Worm (Caenorhabditis elegans) whole organism, L3 larva: ENCODE measurements around the gene grl-20.

Source experiments
- R02D3.7 ChIP-seq: fragments of 150-350 bp; optimal IDR thresholded peaks from 2 replicates; lab custom pipeline; 2014; ENCODE audit warnings: missing biosample characterization, missing genetic modification characterization
- ZK546.5 ChIP-seq: sonication (generic microtip); optimal IDR thresholded peaks from 2 replicates; lab custom pipeline; 2017; ENCODE audit warnings: missing biosample characterization, missing genetic modification characterization
- aly-2 ChIP-seq: fragments of 150-350 bp; optimal IDR thresholded peaks from 2 replicates; lab custom pipeline; 2014; ENCODE audit warnings: missing biosample characterization, missing genetic modification characterization
- ama-1 ChIP-seq: fragments of 150-350 bp; optimal IDR thresholded peaks from 2 replicates; lab custom pipeline; 2018
- ceh-16 ChIP-seq: sonication (generic microtip); optimal IDR thresholded peaks from 2 replicates; lab custom pipeline; 2017; ENCODE audit warnings: missing biosample characterization, missing genetic modification characterization
- ceh-28 ChIP-seq: fragments of 150-350 bp; optimal IDR thresholded peaks from 2 replicates; lab custom pipeline; 2014; ENCODE audit warnings: missing biosample characterization, missing genetic modification reagents, missing genetic modification characterization
- ceh-9 ChIP-seq: sonication (generic microtip); optimal IDR thresholded peaks from 2 replicates; lab custom pipeline; 2018; ENCODE audit warnings: missing biosample characterization, missing genetic modification characterization
- daf-12 ChIP-seq: fragments of 150-350 bp; optimal IDR thresholded peaks from 2 replicates; lab custom pipeline; 2014; ENCODE audit warnings: missing biosample characterization, missing genetic modification reagents, missing genetic modification characterization
- egl-27 ChIP-seq: sonication (generic microtip); optimal IDR thresholded peaks from 4 replicates; lab custom pipeline; 2017; ENCODE audit warnings: missing biosample characterization, missing genetic modification reagents, missing genetic modification characterization
- egl-5 ChIP-seq: fragments of 150-350 bp; optimal IDR thresholded peaks from 2 replicates; lab custom pipeline; 2017; ENCODE audit warnings: missing biosample characterization, missing genetic modification reagents, missing genetic modification characterization, inconsistent platforms
- elt-1 ChIP-seq: fragments of 150-350 bp; optimal IDR thresholded peaks from 2 replicates; lab custom pipeline; 2014; ENCODE audit warnings: missing biosample characterization, missing genetic modification characterization
- elt-3 ChIP-seq, 3 experiments: fragments of 150-350 bp in 1 of 3; sonication (generic microtip) in 2 of 3; optimal IDR thresholded peaks; 2 replicates in 2 of 3; 4 replicates in 1 of 3; lab custom pipeline; 2014 to 2017; ENCODE audit warnings: missing biosample characterization in 3 of 3, missing genetic modification characterization in 3 of 3
- eor-1 ChIP-seq, 2 experiments: fragments of 150-350 bp; optimal IDR thresholded peaks; 2 replicates each; lab custom pipeline; 2014 to 2018; ENCODE audit warnings: missing biosample characterization in 2 of 2, missing genetic modification characterization in 2 of 2
- fkh-10 ChIP-seq: sonication (generic microtip); optimal IDR thresholded peaks from 2 replicates; lab custom pipeline; 2017; ENCODE audit warnings: missing biosample characterization, missing genetic modification reagents, missing genetic modification characterization
- fos-1 ChIP-seq: fragments of 150-350 bp; optimal IDR thresholded peaks from 2 replicates; lab custom pipeline; 2014; ENCODE audit warnings: missing biosample characterization, missing genetic modification characterization
- hmg-11 ChIP-seq: sonication (generic microtip); optimal IDR thresholded peaks from 2 replicates; lab custom pipeline; 2016; ENCODE audit warnings: missing genetic modification characterization, missing compliant biosample characterization
- jun-1 ChIP-seq: fragments of 150-350 bp; optimal IDR thresholded peaks from 2 replicates; lab custom pipeline; 2014; ENCODE audit warnings: missing biosample characterization, missing genetic modification reagents, missing genetic modification characterization
- lin-15B ChIP-seq: fragments of 150-350 bp; optimal IDR thresholded peaks from 2 replicates; lab custom pipeline; 2014; ENCODE audit warnings: missing biosample characterization, missing genetic modification characterization
- lin-39 ChIP-seq: fragments of 150-350 bp; optimal IDR thresholded peaks from 2 replicates; lab custom pipeline; 2018; ENCODE audit warnings: missing biosample characterization, missing genetic modification reagents, missing genetic modification characterization
- lsy-12 ChIP-seq: sonication (generic microtip); optimal IDR thresholded peaks from 2 replicates; lab custom pipeline; 2016; ENCODE audit warnings: mild to moderate bottlenecking, missing genetic modification characterization, missing compliant biosample characterization
- mdl-1 ChIP-seq: fragments of 150-350 bp; optimal IDR thresholded peaks from 2 replicates; lab custom pipeline; 2014; ENCODE audit warnings: missing biosample characterization, missing genetic modification characterization
- mml-1 ChIP-seq: fragments of 150-350 bp; sonication (generic microtip); optimal IDR thresholded peaks from 3 replicates; lab custom pipeline; 2014; ENCODE audit warnings: missing biosample characterization, missing genetic modification characterization
- nfya-1 ChIP-seq: sonication (generic microtip); optimal IDR thresholded peaks from 2 replicates; lab custom pipeline; 2017; ENCODE audit warnings: missing genetic modification characterization, mild to moderate bottlenecking, missing compliant biosample characterization, antibody characterized with exemption, moderate library complexity; ENCODE audit not compliant: insufficient read depth
- nhr-12 ChIP-seq: fragments of 150-350 bp; optimal IDR thresholded peaks from 2 replicates; lab custom pipeline; 2014; ENCODE audit warnings: missing biosample characterization, missing genetic modification characterization
- nhr-23 ChIP-seq: fragments of 150-350 bp; optimal IDR thresholded peaks from 2 replicates; lab custom pipeline; 2014; ENCODE audit warnings: missing biosample characterization, missing genetic modification reagents, missing genetic modification characterization
- nhr-237 ChIP-seq: fragments of 150-350 bp; optimal IDR thresholded peaks from 2 replicates; lab custom pipeline; 2014; ENCODE audit warnings: missing biosample characterization, missing genetic modification characterization
- nhr-25 ChIP-seq: sonication (generic microtip); optimal IDR thresholded peaks from 2 replicates; lab custom pipeline; 2017; ENCODE audit warnings: missing biosample characterization, missing genetic modification characterization
- nhr-43 ChIP-seq: sonication (generic microtip); optimal IDR thresholded peaks from 2 replicates; lab custom pipeline; 2016; ENCODE audit warnings: mild to moderate bottlenecking, missing genetic modification characterization, missing compliant biosample characterization; ENCODE audit not compliant: poor library complexity, severe bottlenecking
- nhr-67 ChIP-seq: fragments of 150-350 bp; optimal IDR thresholded peaks from 2 replicates; lab custom pipeline; 2014; ENCODE audit warnings: missing biosample characterization, missing genetic modification characterization
- nhr-77 ChIP-seq: fragments of 150-350 bp; optimal IDR thresholded peaks from 2 replicates; lab custom pipeline; 2014; ENCODE audit warnings: missing biosample characterization, missing genetic modification characterization
- pqm-1 ChIP-seq: fragments of 150-350 bp; optimal IDR thresholded peaks from 2 replicates; lab custom pipeline; 2017; ENCODE audit warnings: missing biosample characterization, missing genetic modification characterization, inconsistent platforms
- sea-2 ChIP-seq: fragments of 150-350 bp; sonication (generic microtip); optimal IDR thresholded peaks from 4 replicates; lab custom pipeline; 2014; ENCODE audit warnings: missing biosample characterization, missing genetic modification reagents, missing genetic modification characterization
- skn-1 ChIP-seq: fragments of 150-350 bp; optimal IDR thresholded peaks from 2 replicates; lab custom pipeline; 2014; ENCODE audit warnings: missing biosample characterization, missing genetic modification characterization
- tbx-2 ChIP-seq: sonication (generic microtip); optimal IDR thresholded peaks from 2 replicates; lab custom pipeline; 2016; ENCODE audit warnings: mild to moderate bottlenecking, missing genetic modification characterization, missing compliant biosample characterization
- unc-62 ChIP-seq: fragments of 150-350 bp; sonication (generic microtip); optimal IDR thresholded peaks from 4 replicates; lab custom pipeline; 2014; ENCODE audit warnings: missing biosample characterization, missing genetic modification reagents, missing genetic modification characterization
- zag-1 ChIP-seq: fragments of 150-350 bp; optimal IDR thresholded peaks from 2 replicates; lab custom pipeline; 2014; ENCODE audit warnings: missing biosample characterization, missing genetic modification characterization

grl-20 gene

DNA sequence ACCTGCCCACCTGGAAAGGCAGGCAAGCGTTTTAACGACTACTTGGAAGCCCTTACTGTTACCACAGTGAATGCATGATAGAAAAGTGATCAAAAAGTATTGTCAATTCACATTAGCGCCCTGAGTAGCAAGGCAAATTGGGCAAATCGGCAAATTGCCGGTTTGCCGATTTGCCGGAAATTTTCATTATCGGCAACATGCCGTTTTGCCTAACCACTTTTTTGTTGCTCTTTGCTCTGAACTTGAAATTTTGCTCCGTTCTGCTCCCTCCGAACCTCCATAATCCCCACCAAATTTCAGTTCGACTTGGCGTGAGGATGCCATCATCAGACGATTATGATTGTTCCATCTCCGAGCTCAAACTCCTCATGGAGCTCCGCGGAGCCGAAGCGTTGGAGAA is 44.9 kb downstream of the grl-20 start, which contains the start of gene mca-2:
TSS of gene mca-2 (plus strand) at position 301 of the 400 bp plus-strand sequence.
- no peak for TF ChIP-seq elt-3 (tag; optimal IDR thresholded peaks at IDR 0.05; lab: Kevin White, UChicago)
- TF ChIP-seq sea-2, result no peak
- TF ChIP-seq eor-1 (tag; optimal IDR thresholded peaks at IDR 0.05; lab: Kevin White, UChicago), result no peak
- TF ChIP-seq ceh-9 (tag; lab: Kevin White, UChicago), result no peak
- no peak for TF ChIP-seq lin-39 (tag; lab: Kevin White, UChicago)
- no peak for TF ChIP-seq unc-62 (GFP tag; lab: Kevin White, UChicago)
- no peak for TF ChIP-seq daf-12 (tag; lab: Kevin White, UChicago)
- no peak for TF ChIP-seq mml-1 (tag; lab: Kevin White, UChicago)
- no peak for TF ChIP-seq R02D3.7
- no peak for TF ChIP-seq zag-1 (tag; lab: Kevin White, UChicago)
- TF ChIP-seq nhr-25, result no peak
- no peak for TF ChIP-seq lin-15B (tag; lab: Kevin White, UChicago)
- no peak for TF ChIP-seq ama-1 (lab: Kevin White, UChicago)
- TF ChIP-seq egl-27, result no peak
- no peak for TF ChIP-seq ZK546.5 (tag; lab: Kevin White, UChicago)
- TF ChIP-seq elt-1 (tag; lab: Kevin White, UChicago), result no peak
- TF ChIP-seq tbx-2, result no peak
- no peak for TF ChIP-seq pqm-1 (tag; lab: Kevin White, UChicago)

- TF ChIP-seq nhr-67 (tag; lab: Kevin White, UChicago) (no peak), nhr-23 (tag; lab: Kevin White, UChicago) (peak; percentile 5), nhr-43 (tag; lab: Kevin White, UChicago) (peak; percentile 15), nhr-25 (peak; percentile 66), jun-1 (tag; lab: Kevin White, UChicago) (no peak), hmg-11 (peak; percentile 20), mml-1 (tag; lab: Kevin White, UChicago) (no peak), elt-3 (tag; optimal IDR thresholded peaks at IDR 0.05; lab: Kevin White, UChicago) (peak in 1 of 3 experiments; percentile 16), nhr-77 (tag; lab: Kevin White, UChicago) (no peak)
These were observed 45.5 kb downstream of the grl-20 start for ce11 chrIV:2083146-2083545.

DNA sequence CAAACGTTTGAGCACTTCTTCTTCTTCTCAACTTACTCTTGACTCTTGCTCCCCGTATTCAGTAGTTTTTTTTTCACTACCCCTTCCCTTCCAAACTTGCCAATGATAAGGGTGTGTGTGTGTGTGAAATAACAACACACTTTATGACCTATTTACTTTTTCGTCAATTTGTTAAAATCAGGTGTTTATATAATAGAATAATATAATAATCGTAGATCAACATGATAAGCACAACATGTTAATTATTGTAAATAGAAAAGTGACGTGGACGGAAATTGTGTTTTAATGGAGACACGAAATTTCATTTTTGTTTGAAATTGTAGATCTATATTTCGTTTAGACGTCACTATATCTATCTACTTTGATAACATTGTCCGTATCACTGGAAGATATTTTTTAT is 48.3 kb downstream of the grl-20 start:
- TF ChIP-seq nhr-12 (tag; lab: Kevin White, UChicago) (no peak), nhr-67 (tag; lab: Kevin White, UChicago) (no peak), ceh-9 (tag; lab: Kevin White, UChicago) (no peak), fos-1 (tag; lab: Kevin White, UChicago) (no peak), elt-1 (tag; lab: Kevin White, UChicago) (no peak), R02D3.7 (no peak), nhr-25 (no peak), tbx-2 (no peak), nhr-237 (tag; lab: Kevin White, UChicago) (no peak), nhr-77 (tag; lab: Kevin White, UChicago) (no peak), skn-1 (no peak), unc-62 (GFP tag; lab: Kevin White, UChicago) (no peak), ceh-16 (tag; lab: Kevin White, UChicago) (no peak), zag-1 (tag; lab: Kevin White, UChicago) (no peak), mdl-1 (no peak), aly-2 (no peak), jun-1 (tag; lab: Kevin White, UChicago) (no peak), hmg-11 (no peak), ama-1 (lab: Kevin White, UChicago) (no peak)
- TF ChIP-seq, all 47 proteins: peak for 0

- no peak for TF ChIP-seq tbx-2
- no peak for TF ChIP-seq nfya-1
- no peak for TF ChIP-seq zag-1 (tag; lab: Kevin White, UChicago)
- no peak for TF ChIP-seq ama-1 (lab: Kevin White, UChicago)
- no peak for TF ChIP-seq ceh-16 (tag; lab: Kevin White, UChicago)
- no peak for TF ChIP-seq nhr-25
- TF ChIP-seq fkh-10, result no peak
- no peak for TF ChIP-seq skn-1
- no peak for TF ChIP-seq mdl-1
- no peak for TF ChIP-seq sea-2
- TF ChIP-seq daf-12 (tag; lab: Kevin White, UChicago), result no peak
- TF ChIP-seq ceh-28 (tag; lab: Kevin White, UChicago), result no peak
- no peak for TF ChIP-seq lsy-12 (tag; lab: Kevin White, UChicago)
- TF ChIP-seq egl-5, result no peak
These were observed 51.4 kb downstream of the grl-20 start for ce11 chrIV:2077159-2077835.
